Worm (Caenorhabditis elegans) whole organism, L1 larva: ENCODE measurements around the gene Y39A3CL.4.

Experiments used
- ceh-82 ChIP-seq, 3 experiments: fragments of 150-350 bp in 1 of 3; sonication (generic microtip) in 2 of 3; optimal IDR thresholded peaks; 2 replicates each; lab custom pipeline; 2014 to 2017; ENCODE audit warnings: missing biosample characterization in 3 of 3, missing genetic modification characterization in 3 of 3
- elt-3 ChIP-seq, 6 experiments: fragments of 150-350 bp in 1 of 6; sonication (generic microtip); optimal IDR thresholded peaks; 2 replicates each; lab custom pipeline; 2017 to 2018; ENCODE audit warnings: missing biosample characterization in 6 of 6, missing genetic modification characterization in 6 of 6, inconsistent platforms in 1 of 6
- fos-1 ChIP-seq: fragments of 150-350 bp; optimal IDR thresholded peaks from 2 replicates; lab custom pipeline; 2014; ENCODE audit warnings: missing biosample characterization, missing genetic modification characterization
- lin-13 ChIP-seq: fragments of 150-350 bp; optimal IDR thresholded peaks from 2 replicates; lab custom pipeline; 2014; ENCODE audit warnings: missing biosample characterization, missing genetic modification reagents, missing genetic modification characterization
- lin-14 ChIP-seq: fragments of 200-800 bp; sonication (Bioruptor generic); optimal IDR thresholded peaks from 2 replicates; lab custom pipeline; 2018; ENCODE audit warnings: mild to moderate bottlenecking, missing genetic modification characterization, moderate library complexity, missing compliant biosample characterization
- lsy-2 ChIP-seq, 2 experiments: fragments of 150-350 bp; optimal IDR thresholded peaks; 2 replicates each; lab custom pipeline; 2014; ENCODE audit warnings: missing biosample characterization in 2 of 2, missing genetic modification characterization in 2 of 2
- mep-1 ChIP-seq: fragments of 150-350 bp; optimal IDR thresholded peaks from 2 replicates; lab custom pipeline; 2014; ENCODE audit warnings: missing biosample characterization, missing genetic modification characterization
- nhr-28 ChIP-seq: fragments of 150-350 bp; optimal IDR thresholded peaks from 2 replicates; lab custom pipeline; 2014; ENCODE audit warnings: missing biosample characterization, missing genetic modification characterization
- snpc-4 ChIP-seq: fragments of 150-350 bp; optimal IDR thresholded peaks from 2 replicates; lab custom pipeline; 2014; ENCODE audit warnings: missing biosample characterization, missing genetic modification characterization
- sox-4 ChIP-seq: sonication (generic microtip); optimal IDR thresholded peaks from 2 replicates; lab custom pipeline; 2016; ENCODE audit warnings: missing genetic modification characterization, missing compliant biosample characterization
- unc-130 ChIP-seq: fragments of 150-350 bp; optimal IDR thresholded peaks from 2 replicates; lab custom pipeline; 2017; ENCODE audit warnings: missing biosample characterization, missing genetic modification characterization, inconsistent platforms
- unc-86 ChIP-seq: sonication (generic microtip); optimal IDR thresholded peaks from 2 replicates; lab custom pipeline; 2016; ENCODE audit warnings: missing genetic modification characterization, missing compliant biosample characterization
- vab-15 ChIP-seq: sonication (generic microtip); optimal IDR thresholded peaks from 2 replicates; lab custom pipeline; 2017; ENCODE audit warnings: missing genotype, mild to moderate bottlenecking, missing genetic modification characterization, missing compliant biosample characterization
- ztf-11 ChIP-seq, 2 experiments: sonication (generic microtip); optimal IDR thresholded peaks; 2 replicates each; lab custom pipeline; 2016 to 2017; ENCODE audit warnings: missing genetic modification characterization in 2 of 2, missing biosample characterization in 1 of 2, missing compliant biosample characterization in 1 of 2

ce11 chrIII:1733001-1733400 is 44.9 kb downstream of the Y39A3CL.4 start, which contains the start of gene ser-4:
- no peak for TF ChIP-seq unc-86 (tag; lab: Kevin White, UChicago)
- no peak for TF ChIP-seq vab-15
- no peak for TF ChIP-seq snpc-4 (tag; lab: Kevin White, UChicago)
- TF ChIP-seq nhr-28, result no peak
- no peak for TF ChIP-seq elt-3 (tag; optimal IDR thresholded peaks at IDR 0.05; lab: Kevin White, UChicago)
- no peak for TF ChIP-seq unc-130 (tag; lab: Kevin White, UChicago)
- TF ChIP-seq lin-14 (GFP tag; lab: Kevin White, UChicago), result no peak
- TF ChIP-seq sox-4 (tag; lab: Kevin White, UChicago), result no peak
- no peak for TF ChIP-seq mep-1
- TF ChIP-seq fos-1 (tag; lab: Kevin White, UChicago), result no peak
- TF ChIP-seq lin-13 (GFP tag; lab: Kevin White, UChicago), result no peak
- TF ChIP-seq ceh-82 (tag; optimal IDR thresholded peaks at IDR 0.05; lab: Kevin White, UChicago), result no peak
- TF ChIP-seq ztf-11 (tag; optimal IDR thresholded peaks at IDR 0.05; lab: Kevin White, UChicago), result no peak
- TF ChIP-seq lsy-2 (tag; optimal IDR thresholded peaks at IDR 0.05; lab: Kevin White, UChicago), result no peak
